Fruit fly (Drosophila melanogaster): Measurements from ENCODE around the gene CG1806.

- TF ChIP-seq ss (GFP tag; optimal IDR thresholded peaks at IDR 0.05) (no peak), CG11762 (GFP tag; optimal IDR thresholded peaks at IDR 0.05; ENCODE audit: insufficient read depth) (no peak), cyc (GFP tag; optimal IDR thresholded peaks at IDR 0.05) (no peak), Ets21C (GFP tag; optimal IDR thresholded peaks at IDR 0.05) (no peak), fd85E (GFP tag; optimal IDR thresholded peaks at IDR 0.05) (no peak), topi (GFP tag; optimal IDR thresholded peaks at IDR 0.05) (no peak), Blimp-1 (GFP tag; optimal IDR thresholded peaks at IDR 0.05) (no peak), CG16779 (tag; optimal IDR thresholded peaks at IDR 0.05) (no peak), CG4318 (GFP tag; optimal IDR thresholded peaks at IDR 0.05) (no peak), Sox14 (GFP tag; optimal IDR thresholded peaks at IDR 0.05) (no peak)
These were observed 14.3 kb upstream of the CG1806 start, which contains the start of gene CG18130 for dm6 chrX:11992668-11993067.

Measured in whole organism, prepupa.